Fruit fly (Drosophila melanogaster): ENCODE measurements around the gene DPCoAC.
A peak's percentile ranks its signal among the peaks of the same experiment; 100 is the strongest.

The DPCoAC gene

dm6 chr3R:20563830-20564421 is 6.5 kb upstream of the DPCoAC start, which contains the start of gene CG10877:
CG10877 (minus strand) TSS chr3R:20564067.
- TF ChIP-seq fru (GFP tag; optimal IDR thresholded peaks at IDR 0.05) (no peak), Myc (optimal IDR thresholded peaks at IDR 0.05) (no peak), CrebA (GFP tag; optimal IDR thresholded peaks at IDR 0.05; ENCODE audit: borderline replicate concordance) (no peak), Rel (GFP tag; optimal IDR thresholded peaks at IDR 0.05) (no peak), Rel (tag; optimal IDR thresholded peaks at IDR 0.05) (peak; percentile 27), GATAd (GFP tag; optimal IDR thresholded peaks at IDR 0.05) (no peak), psq (GFP tag; optimal IDR thresholded peaks at IDR 0.05) (no peak), h (GFP tag; optimal IDR thresholded peaks at IDR 0.05) (no peak), dl (GFP tag; optimal IDR thresholded peaks at IDR 0.05; ENCODE audit: insufficient read depth in 1 of 2, partially characterized antibody in 2 of 2) (peak in 1 of 2 experiments; percentile 24), dsf (GFP tag; optimal IDR thresholded peaks at IDR 0.05; ENCODE audit: borderline replicate concordance) (no peak), pan (optimal IDR thresholded peaks at IDR 0.05) (no peak), Sp1 (GFP tag; optimal IDR thresholded peaks at IDR 0.05) (peak; percentile 3), Dfd (GFP tag; optimal IDR thresholded peaks at IDR 0.05) (no peak), foxo (GFP tag; optimal IDR thresholded peaks at IDR 0.05) (no peak), Jra (GFP tag; optimal IDR thresholded peaks at IDR 0.05) (peak; percentile 5), Abd-B (GFP tag; optimal IDR thresholded peaks at IDR 0.05) (no peak), Mio (GFP tag; optimal IDR thresholded peaks at IDR 0.05) (no peak), CG32264 (GFP tag; optimal IDR thresholded peaks at IDR 0.05) (no peak), brk (GFP tag; optimal IDR thresholded peaks at IDR 0.05) (no peak), dmrt93B (GFP tag; optimal IDR thresholded peaks at IDR 0.05) (no peak), CG9705 (GFP tag; optimal IDR thresholded peaks at IDR 0.05) (no peak)

- TF ChIP-seq pan (optimal IDR thresholded peaks at IDR 0.05) (no peak), tai (GFP tag; optimal IDR thresholded peaks at IDR 0.05) (no peak), Mio (GFP tag; optimal IDR thresholded peaks at IDR 0.05) (no peak), CG32264 (GFP tag; optimal IDR thresholded peaks at IDR 0.05) (no peak), ey (GFP tag; optimal IDR thresholded peaks at IDR 0.05) (peak; percentile 9), Rel (GFP tag; optimal IDR thresholded peaks at IDR 0.05) (no peak), Rel (tag; optimal IDR thresholded peaks at IDR 0.05) (no peak), br (GFP tag; optimal IDR thresholded peaks at IDR 0.05) (no peak), fru (GFP tag; optimal IDR thresholded peaks at IDR 0.05) (peak; percentile 8), Hr78 (GFP tag; optimal IDR thresholded peaks at IDR 0.05) (no peak), woc (GFP tag; optimal IDR thresholded peaks at IDR 0.05) (no peak), OdsH (GFP tag; optimal IDR thresholded peaks at IDR 0.05) (no peak), h (GFP tag; optimal IDR thresholded peaks at IDR 0.05) (peak; percentile 3), HLH106 (tag; optimal IDR thresholded peaks at IDR 0.05) (no peak), sv (GFP tag; optimal IDR thresholded peaks at IDR 0.05) (no peak), Vsx2 (GFP tag; optimal IDR thresholded peaks at IDR 0.05; ENCODE audit: partially characterized antibody) (no peak), dl (GFP tag; optimal IDR thresholded peaks at IDR 0.05; ENCODE audit: insufficient read depth in 1 of 2, partially characterized antibody in 2 of 2) (no peak), lola (GFP tag; optimal IDR thresholded peaks at IDR 0.05) (no peak)
These were observed 3.3 kb upstream of the DPCoAC start, which contains the start of gene CG5191 for dm6 chr3R:20560668-20561226. CG5191 (plus strand) TSS chr3R:20560865.

- no peak for TF ChIP-seq Abd-B (GFP tag; optimal IDR thresholded peaks at IDR 0.05)
- TF ChIP-seq Hr78 (GFP tag; optimal IDR thresholded peaks at IDR 0.05), result no peak
- no peak for TF ChIP-seq CG32264 (GFP tag; optimal IDR thresholded peaks at IDR 0.05)
- no peak for TF ChIP-seq GATAd (GFP tag; optimal IDR thresholded peaks at IDR 0.05)
- TF ChIP-seq dsf (GFP tag; optimal IDR thresholded peaks at IDR 0.05; ENCODE audit: borderline replicate concordance), result no peak
- no peak for TF ChIP-seq dl (GFP tag; optimal IDR thresholded peaks at IDR 0.05; ENCODE audit: insufficient read depth in 1 of 2, partially characterized antibody in 2 of 2)
- no peak for TF ChIP-seq Dif (GFP tag; optimal IDR thresholded peaks at IDR 0.05; ENCODE audit: partially characterized antibody)
- TF ChIP-seq woc (GFP tag; optimal IDR thresholded peaks at IDR 0.05), result no peak
- TF ChIP-seq Sp1 (GFP tag; optimal IDR thresholded peaks at IDR 0.05), result no peak
- no peak for TF ChIP-seq rgr (GFP tag; optimal IDR thresholded peaks at IDR 0.05)
- TF ChIP-seq Vsx2 (GFP tag; optimal IDR thresholded peaks at IDR 0.05; ENCODE audit: partially characterized antibody), result no peak
- no peak for TF ChIP-seq ey (GFP tag; optimal IDR thresholded peaks at IDR 0.05)
- TF ChIP-seq Myc (optimal IDR thresholded peaks at IDR 0.05), result no peak
- TF ChIP-seq sage (GFP tag; optimal IDR thresholded peaks at IDR 0.05), result no peak
- TF ChIP-seq br (GFP tag; optimal IDR thresholded peaks at IDR 0.05), result no peak
- TF ChIP-seq sv (GFP tag; optimal IDR thresholded peaks at IDR 0.05), result no peak
- no peak for TF ChIP-seq brk (GFP tag; optimal IDR thresholded peaks at IDR 0.05)
- TF ChIP-seq usp (GFP tag; optimal IDR thresholded peaks at IDR 0.05), result no peak
These were observed 2.7 kb upstream of the DPCoAC start, which contains the start of gene CG15922 for dm6 chr3R:20560019-20560667. CG15922 (minus strand) TSS chr3R:20560280.
